Fruit fly (Drosophila melanogaster) whole organism, prepupa: ENCODE data around the gene CG3402.

Experiments
- CG11902 ChIP-seq: fragments of 200-800 bp; sonication (Bioruptor generic); optimal IDR thresholded peaks from 3 replicates; lab custom pipeline; 2016; ENCODE audit warnings: missing biosample characterization, missing genetic modification characterization
- CG6276 ChIP-seq: fragments of 200-800 bp; sonication (Bioruptor generic); optimal IDR thresholded peaks from 2 replicates; lab custom pipeline; 2017; ENCODE audit warnings: missing biosample characterization, mild to moderate bottlenecking, missing genetic modification characterization
- CG7368 ChIP-seq: fragments of 200-800 bp; sonication (Bioruptor generic); optimal IDR thresholded peaks from 3 replicates; lab custom pipeline; 2016; ENCODE audit warnings: missing biosample characterization, missing genetic modification characterization
- Hr39 ChIP-seq: fragments of 200-800 bp; sonication (Bioruptor generic); optimal IDR thresholded peaks from 2 replicates; lab custom pipeline; 2016; ENCODE audit warnings: missing biosample characterization, missing genetic modification characterization
- achi ChIP-seq: fragments of 200-800 bp; sonication (Bioruptor generic); optimal IDR thresholded peaks from 3 replicates; lab custom pipeline; 2016; ENCODE audit warnings: missing biosample characterization, missing genetic modification characterization
- ss ChIP-seq, 2 experiments: fragments of 200-800 bp; sonication (Bioruptor generic); optimal IDR thresholded peaks; 2 replicates in 1 of 2; 3 replicates in 1 of 2; lab custom pipeline; 2017 to 2018; ENCODE audit warnings: mild to moderate bottlenecking in 2 of 2, missing biosample characterization in 2 of 2, missing genetic modification characterization in 2 of 2, moderate library complexity in 1 of 2

- no peak for TF ChIP-seq ss (GFP tag; optimal IDR thresholded peaks at IDR 0.05; lab: Kevin White, UChicago)
- TF ChIP-seq CG6276 (GFP tag; lab: Kevin White, UChicago), result no peak
- TF ChIP-seq CG7368 (GFP tag; lab: Kevin White, UChicago), result no peak
- TF ChIP-seq CG11902 (GFP tag; lab: Kevin White, UChicago), result no peak
- no peak for TF ChIP-seq Hr39 (GFP tag; lab: Kevin White, UChicago)
- TF ChIP-seq achi (GFP tag; lab: Kevin White, UChicago), result no peak
These were observed 51.0 kb downstream of the CG3402 start for dm6 chr3L:601559-602136.
